Worm (Caenorhabditis elegans): ENCODE results near the gene F46H6.5.

DNA sequence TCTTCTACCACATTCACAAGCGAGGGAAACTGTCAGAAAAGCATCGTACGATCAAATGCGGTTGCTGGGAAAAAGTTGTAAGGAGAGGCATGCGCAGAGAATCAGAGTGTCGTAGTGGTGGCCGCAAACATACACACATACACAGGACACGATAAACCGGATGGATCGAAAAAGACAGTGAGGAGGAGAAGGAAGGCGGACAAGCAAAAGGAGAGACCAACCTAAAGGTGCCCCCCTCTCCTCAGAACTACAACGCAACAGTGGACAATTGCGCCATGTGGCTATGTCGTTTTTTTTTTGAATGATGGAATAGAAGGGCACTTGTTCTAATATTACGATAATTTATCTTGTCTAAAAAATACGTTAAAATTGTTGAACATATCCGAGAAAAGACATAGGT lies 6.5 kb upstream of the F46H6.5 start:
- no peak for TF ChIP-seq lin-39 (tag; optimal IDR thresholded peaks at IDR 0.05)
- TF ChIP-seq hlh-30 (tag; optimal IDR thresholded peaks at IDR 0.05; ENCODE audit: insufficient read depth): no peak
- TF ChIP-seq ZK546.5 (tag; optimal IDR thresholded peaks at IDR 0.05): no peak
- no peak for TF ChIP-seq jun-1 (tag; optimal IDR thresholded peaks at IDR 0.05)
- TF ChIP-seq snpc-4 (tag; optimal IDR thresholded peaks at IDR 0.05): no peak
- TF ChIP-seq lin-29 (GFP tag; IDR thresholded peaks at IDR 0.05): no peak
- TF ChIP-seq mep-1 (tag; optimal IDR thresholded peaks at IDR 0.05): no peak
- no peak for TF ChIP-seq tra-1 (GFP tag; IDR thresholded peaks at IDR 0.05)
- no peak for TF ChIP-seq fkh-10 (GFP tag; optimal IDR thresholded peaks at IDR 0.05)
- no peak for TF ChIP-seq F49E8.2 (tag; optimal IDR thresholded peaks at IDR 0.05; ENCODE audit: borderline replicate concordance)
- TF ChIP-seq lsy-2 (tag; optimal IDR thresholded peaks at IDR 0.05): no peak

Data from whole organism, L4 larva.